Worm (Caenorhabditis elegans) whole organism, L4 larva: ENCODE measurements around the gene F14E5.8.

ENCODE experiments used
- F10B5.3 ChIP-seq: sonication (generic microtip); optimal IDR thresholded peaks from 2 replicates; lab custom pipeline; 2016; ENCODE audit warnings: mild to moderate bottlenecking, missing genetic modification characterization, missing compliant biosample characterization
- F26F4.8 ChIP-seq: fragments of 200-800 bp; sonication (Bioruptor generic); conservative IDR thresholded peaks from 2 replicates; pipeline ENCODE4 v1.3.6; 2022; ENCODE audit warnings: missing genetic modification characterization, missing compliant biosample characterization
- F49E8.2 ChIP-seq: sonication (generic microtip); optimal IDR thresholded peaks from 2 replicates; lab custom pipeline; 2016; ENCODE audit warnings: missing compliant biosample characterization, mild to moderate bottlenecking, missing genetic modification characterization, borderline replicate concordance
- T20F7.1 ChIP-seq: fragments of 200-800 bp; sonication (Bioruptor generic); optimal IDR thresholded peaks from 2 replicates; lab custom pipeline; 2018; ENCODE audit warnings: mild to moderate bottlenecking, missing genetic modification characterization, missing compliant biosample characterization
- Y105C5A.15 ChIP-seq: fragments of 200-800 bp; sonication (Bioruptor generic); IDR thresholded peaks from 2 replicates; pipeline ENCODE4 v1.3.6; 2022; ENCODE audit warnings: missing genetic modification characterization, missing compliant biosample characterization
- ZK337.2 ChIP-seq: fragments of 200-800 bp; sonication (Bioruptor generic); IDR thresholded peaks from 2 replicates; pipeline ENCODE4 v1.3.6; 2022; ENCODE audit warnings: missing genetic modification reagents, missing genetic modification characterization, missing compliant biosample characterization
- ZK546.5 ChIP-seq, 2 experiments: sonication (generic microtip); optimal IDR thresholded peaks; 2 replicates each; lab custom pipeline; 2017; ENCODE audit warnings: missing biosample characterization in 2 of 2, missing genetic modification characterization in 2 of 2
- aha-1 ChIP-seq: fragments of 150-350 bp; peaks from one replicate; lab custom pipeline; 2014; ENCODE audit warnings: missing biosample characterization, missing genetic modification characterization
- ceh-44 ChIP-seq: fragments of 200-800 bp; sonication (Bioruptor generic); IDR thresholded peaks from 2 replicates; pipeline ENCODE4 v1.3.6; 2022; ENCODE audit warnings: missing genetic modification reagents, missing genetic modification characterization, missing compliant biosample characterization
- cey-2 ChIP-seq: sonication (generic microtip); optimal IDR thresholded peaks from 3 replicates; lab custom pipeline; 2017; ENCODE audit warnings: missing genetic modification characterization, mild to moderate bottlenecking, missing compliant biosample characterization, antibody characterized with exemption, borderline replicate concordance; ENCODE audit not compliant: insufficient read depth
- daf-16 ChIP-seq, 3 experiments: sonication (generic microtip); optimal IDR thresholded peaks; 2 replicates each; lab custom pipeline; 2016 to 2017; ENCODE audit warnings: missing genetic modification characterization in 3 of 3, missing genetic modification reagents in 3 of 3, mild to moderate bottlenecking in 2 of 3, missing compliant biosample characterization in 2 of 3, missing biosample characterization in 1 of 3, moderate library complexity in 1 of 3
- daf-8 ChIP-seq: fragments of 200-800 bp; sonication (Bioruptor generic); IDR thresholded peaks from 2 replicates; pipeline ENCODE4 v1.3.6; 2022; ENCODE audit warnings: missing genetic modification characterization, missing compliant biosample characterization
- dmd-6 ChIP-seq: fragments of 200-800 bp; sonication (Bioruptor generic); IDR thresholded peaks from 2 replicates; pipeline ENCODE4 v1.3.6; 2022; ENCODE audit warnings: missing genetic modification reagents, missing genetic modification characterization, missing compliant biosample characterization
- dmd-9 ChIP-seq: fragments of 200-800 bp; sonication (Bioruptor generic); IDR thresholded peaks from 2 replicates; pipeline ENCODE4 v1.3.6; 2022; ENCODE audit warnings: missing genetic modification reagents, missing genetic modification characterization, missing compliant biosample characterization
- duxl-1 ChIP-seq: sonication (generic microtip); optimal IDR thresholded peaks from 2 replicates; lab custom pipeline; 2016; ENCODE audit warnings: mild to moderate bottlenecking, missing genetic modification characterization, moderate library complexity, missing compliant biosample characterization; ENCODE audit not compliant: poor library complexity
- dve-1 ChIP-seq: sonication (generic microtip); optimal IDR thresholded peaks from 2 replicates; lab custom pipeline; 2017; ENCODE audit warnings: antibody characterized with exemption, mild to moderate bottlenecking, missing genetic modification characterization, missing compliant biosample characterization; ENCODE audit not compliant: insufficient read depth
- gei-8 ChIP-seq: fragments of 200-800 bp; sonication (Bioruptor generic); optimal IDR thresholded peaks from 2 replicates; lab custom pipeline; 2018; ENCODE audit warnings: mild to moderate bottlenecking, missing genetic modification characterization, missing compliant biosample characterization
- hmg-1.1 ChIP-seq: fragments of 200-800 bp; sonication (Bioruptor generic); IDR thresholded peaks from 2 replicates; pipeline ENCODE4 v1.3.6; 2022; ENCODE audit warnings: missing genetic modification reagents, missing genetic modification characterization, missing compliant biosample characterization
- lim-7 ChIP-seq: fragments of 200-800 bp; sonication (Bioruptor generic); IDR thresholded peaks from 2 replicates; pipeline ENCODE4 v1.3.6; 2022; ENCODE audit warnings: missing genetic modification characterization, missing compliant biosample characterization
- lin-13 ChIP-seq: fragments of 150-350 bp; optimal IDR thresholded peaks from 2 replicates; lab custom pipeline; 2014; ENCODE audit warnings: missing biosample characterization, missing genetic modification reagents, missing genetic modification characterization
- lin-15B ChIP-seq: fragments of 150-350 bp; sonication (generic microtip); optimal IDR thresholded peaks from 3 replicates; lab custom pipeline; 2014; ENCODE audit warnings: missing biosample characterization, missing genetic modification characterization
- lir-3 ChIP-seq: sonication (generic microtip); optimal IDR thresholded peaks from 2 replicates; lab custom pipeline; 2016; ENCODE audit warnings: mild to moderate bottlenecking, missing genetic modification characterization, missing compliant biosample characterization
- mdl-1 ChIP-seq, 2 experiments: fragments of 150-350 bp in 1 of 2; sonication (generic microtip) in 1 of 2; optimal IDR thresholded peaks; 2 replicates each; lab custom pipeline; 2014 to 2017; ENCODE audit warnings: missing biosample characterization in 2 of 2, missing genetic modification characterization in 2 of 2
- nhr-25 ChIP-seq: sonication (generic microtip); optimal IDR thresholded peaks from 2 replicates; lab custom pipeline; 2017; ENCODE audit warnings: missing genetic modification characterization, mild to moderate bottlenecking, missing compliant biosample characterization, antibody characterized with exemption, moderate library complexity, borderline replicate concordance; ENCODE audit not compliant: insufficient read depth
- nhr-28 ChIP-seq: fragments of 150-350 bp; optimal IDR thresholded peaks from 2 replicates; lab custom pipeline; 2014; ENCODE audit warnings: missing biosample characterization, missing genetic modification characterization
- nhr-6 ChIP-seq: fragments of 150-350 bp; optimal IDR thresholded peaks from 2 replicates; lab custom pipeline; 2014; ENCODE audit warnings: missing biosample characterization, missing genetic modification characterization
- php-3 ChIP-seq: fragments of 200-800 bp; sonication (Bioruptor generic); IDR thresholded peaks from 2 replicates; pipeline ENCODE4 v1.3.6; 2022; ENCODE audit warnings: missing genetic modification reagents, missing genetic modification characterization, missing compliant biosample characterization
- pqm-1 ChIP-seq: sonication (generic microtip); optimal IDR thresholded peaks from 2 replicates; lab custom pipeline; 2017; ENCODE audit warnings: missing biosample characterization, missing genetic modification characterization
- rbr-2 ChIP-seq: sonication (generic microtip); optimal IDR thresholded peaks from 2 replicates; lab custom pipeline; 2016; ENCODE audit warnings: missing genotype, missing genetic modification characterization, missing compliant biosample characterization
- spr-3 ChIP-seq: fragments of 200-800 bp; sonication (Bioruptor generic); optimal IDR thresholded peaks from 2 replicates; lab custom pipeline; 2018; ENCODE audit warnings: mild to moderate bottlenecking, missing genetic modification characterization, missing compliant biosample characterization
- unc-62 ChIP-seq, 3 experiments: fragments of 150-350 bp in 1 of 3; sonication (generic microtip); optimal IDR thresholded peaks in 2 of 3; peaks in 1 of 3; 1 replicate in 1 of 3; 2 replicates in 2 of 3; lab custom pipeline; 2014 to 2017; ENCODE audit warnings: missing biosample characterization in 3 of 3, missing genetic modification characterization in 3 of 3, missing genetic modification reagents in 3 of 3, missing genotype in 1 of 3
- zfp-3 ChIP-seq: fragments of 200-800 bp; sonication (Bioruptor generic); conservative IDR thresholded peaks from 2 replicates; pipeline ENCODE4 v1.3.6; 2022; ENCODE audit warnings: missing genetic modification reagents, missing genetic modification characterization, missing compliant biosample characterization

The F14E5.8 gene

ce11 chrII:8396041-8396440, 23.9 kb upstream of the F14E5.8 start, which contains the start of gene F49E12.7:
Gene F49E12.7 (minus strand): TSS chrII:8396141.
- TF ChIP-seq F26F4.8 (GFP tag; lab: Robert Waterston, UW) (no peak), lin-15B (tag; lab: Kevin White, UChicago) (no peak), zfp-3 (GFP tag; lab: Robert Waterston, UW) (no peak), duxl-1 (no peak), dmd-9 (GFP tag; lab: Robert Waterston, UW) (no peak), spr-3 (GFP tag; lab: Kevin White, UChicago) (no peak), ceh-44 (no peak), nhr-28 (tag; lab: Kevin White, UChicago) (no peak), cey-2 (tag; lab: Kevin White, UChicago) (no peak), nhr-25 (tag; lab: Kevin White, UChicago) (no peak), php-3 (GFP tag; lab: Robert Waterston, UW) (no peak), nhr-6 (no peak)
- TF ChIP-seq, all 104 proteins: peak for 0

- TF ChIP-seq lir-3 (tag; lab: Kevin White, UChicago) (no peak), ZK337.2 (GFP tag; lab: Robert Waterston, UW) (no peak), lin-15B (tag; lab: Kevin White, UChicago) (no peak), dmd-6 (GFP tag; lab: Robert Waterston, UW) (0 out of 2 replicates have a peak, but pooled peaks have one; percentile 18), pqm-1 (tag; lab: Kevin White, UChicago) (no peak)
- TF ChIP-seq, all 104 proteins: peak for 1
Measured at ce11 chrII:8399064-8399463, 20.8 kb upstream of the F14E5.8 start, which contains the start of gene dod-23. Gene dod-23 (minus strand): TSS chrII:8399164.

- TF ChIP-seq lin-13 (GFP tag; lab: Kevin White, UChicago) (no peak), mdl-1 (tag; optimal IDR thresholded peaks at IDR 0.05; lab: Kevin White, UChicago) (no peak), daf-16 (GFP tag; optimal IDR thresholded peaks at IDR 0.05; lab: Kevin White, UChicago) (no peak), daf-16 (tag; optimal IDR thresholded peaks at IDR 0.05; lab: Kevin White, UChicago) (no peak), ZK546.5 (tag; optimal IDR thresholded peaks at IDR 0.05; lab: Kevin White, UChicago) (no peak), nhr-28 (tag; lab: Kevin White, UChicago) (peak; percentile 47), rbr-2 (tag; lab: Kevin White, UChicago) (no peak), F49E8.2 (no peak), dve-1 (peak; percentile 20), unc-62 (GFP tag; optimal IDR thresholded peaks at IDR 0.05 in 1 of 2; lab: Kevin White, UChicago) (peak in 1 of 2 experiments; percentile 63), unc-62 (tag; optimal IDR thresholded peaks at IDR 0.05; lab: Kevin White, UChicago) (no peak), aha-1 (tag; lab: Kevin White, UChicago) (no peak), T20F7.1 (peak; percentile 38), Y105C5A.15 (GFP tag; lab: Robert Waterston, UW) (no peak), lim-7 (GFP tag; lab: Robert Waterston, UW) (no peak), F10B5.3 (tag; lab: Kevin White, UChicago) (no peak), pqm-1 (tag; lab: Kevin White, UChicago) (peak; percentile 84)
Measured at ce11 chrII:8399997-8400396, 19.9 kb upstream of the F14E5.8 start.

ce11 chrII:8404748-8405147, 15.2 kb upstream of the F14E5.8 start, which contains the start of gene skpo-1:
Gene skpo-1 (minus strand): TSS chrII:8404848.
- TF ChIP-seq gei-8 (GFP tag; lab: Kevin White, UChicago) (no peak), F49E8.2 (no peak), hmg-1.1 (GFP tag; lab: Robert Waterston, UW) (no peak)

- TF ChIP-seq daf-8 (GFP tag; lab: Robert Waterston, UW): no peak
Measured at ce11 chrII:8405303-8405702, 14.6 kb upstream of the F14E5.8 start, which contains the start of gene ubc-24. Gene ubc-24 (plus strand): TSS chrII:8405603.
